Fruit fly (Drosophila melanogaster) whole organism: ENCODE data around the gene sit.

Experiments used
- Dll ChIP-seq: fragments of >200 bp; optimal IDR thresholded peaks from 2 replicates; lab custom pipeline; 2017
- EcR ChIP-seq, 2 experiments: fragments of >200 bp; optimal IDR thresholded peaks; 2 replicates each; lab custom pipeline; 2017; ENCODE audit warnings: missing biosample characterization in 2 of 2, missing genetic modification characterization in 2 of 2, missing genetic modification reagents in 2 of 2
- pan ChIP-seq: fragments of >200 bp; optimal IDR thresholded peaks from 2 replicates; lab custom pipeline; 2017
- psq ChIP-seq: fragments of >200 bp; optimal IDR thresholded peaks from 2 replicates; lab custom pipeline; 2017
- usp ChIP-seq: fragments of >200 bp; optimal IDR thresholded peaks from 2 replicates; lab custom pipeline; 2017; ENCODE audit warnings: missing biosample characterization, missing genetic modification characterization, mixed read lengths

- TF ChIP-seq usp (GFP tag; lab: Kevin White, UChicago) (no peak), pan (lab: Kevin White, UChicago) (no peak), Dll (lab: Kevin White, UChicago) (no peak), EcR (GFP tag; optimal IDR thresholded peaks at IDR 0.05; lab: Kevin White, UChicago) (no peak), psq (lab: Kevin White, UChicago) (no peak)
These were observed 25.1 kb upstream of the sit start, which contains the start of gene Efa6 for dm6 chr3R:22587419-22587963.
